In genomic region chr2L:20082155-20082964, dm6 we compare ENCODE assay signal across 5 fruit fly cellular contexts.
TF ChIP-seq lines count a peak whose summit lies in the region.

No protein-coding gene starts in this region.

- no peak for TF ChIP-seq CTCF in whole organism, embryonic (GFP tag; optimal IDR thresholded peaks at IDR 0.05; lab: Kevin White, UChicago)

TF ChIP-seq in whole organism, adult, 20 proteins besides CTCF, POLR2A, EP300 and RAD21:
- TF ChIP-seq ovo (GFP tag; optimal IDR thresholded peaks at IDR 0.05; lab: Kevin White, UChicago): peak; percentile 39
- no peak for TF ChIP-seq CG11617 (GFP tag; optimal IDR thresholded peaks at IDR 0.05; lab: Kevin White, UChicago)
- no peak for TF ChIP-seq cic (GFP tag; optimal IDR thresholded peaks at IDR 0.05; lab: Kevin White, UChicago)
- TF ChIP-seq toe (GFP tag; optimal IDR thresholded peaks at IDR 0.05; lab: Kevin White, UChicago): no peak
TF ChIP-seq in whole organism, adult: peak in this region for 1.

TF ChIP-seq in whole organism, embryonic, 481 proteins besides CTCF, POLR2A, EP300 and RAD21 (continues in another document):
- TF ChIP-seq CG18619 (GFP tag; optimal IDR thresholded peaks at IDR 0.05; lab: Kevin White, UChicago) (no peak), CG2199 (GFP tag; IDR thresholded peaks at IDR 0.05; lab: Robert Waterston, UW) (no peak), CG18764 (GFP tag; optimal IDR thresholded peaks at IDR 0.05; lab: Kevin White, UChicago) (no peak), sd (tag; optimal IDR thresholded peaks at IDR 0.05; lab: Kevin White, UChicago) (no peak), so (GFP tag; IDR thresholded peaks at IDR 0.05; lab: Robert Waterston, UW) (0 out of 3 replicates have a peak, but pooled peaks have one; percentile 28), CG2129 (GFP tag; IDR thresholded peaks at IDR 0.05; lab: Robert Waterston, UW; ENCODE audit: partially characterized antibody) (no peak), ac (GFP tag; optimal IDR thresholded peaks at IDR 0.05; lab: Kevin White, UChicago) (no peak), MBD-R2 (GFP tag; IDR thresholded peaks at IDR 0.05; lab: Robert Waterston, UW) (no peak), nerfin-1 (tag; optimal IDR thresholded peaks at IDR 0.05; lab: Kevin White, UChicago) (no peak), Sox102F (GFP tag; optimal IDR thresholded peaks at IDR 0.05; lab: Kevin White, UChicago) (peak; percentile 15), CG30020 (tag; optimal IDR thresholded peaks at IDR 0.05; lab: Kevin White, UChicago) (no peak), Dbx (GFP tag; IDR thresholded peaks at IDR 0.05; lab: Robert Waterston, UW) (0 out of 3 replicates have a peak, but pooled peaks have one; percentile 30), CG13624 (GFP tag; optimal IDR thresholded peaks at IDR 0.05; lab: Kevin White, UChicago) (peak; percentile 0), CG32767 (GFP tag; IDR thresholded peaks at IDR 0.05; lab: Robert Waterston, UW) (no peak), row (GFP tag; IDR thresholded peaks at IDR 0.05; lab: Robert Waterston, UW) (peak; percentile 16; the same call in 1 of the 3 replicates), CG4617 (GFP tag; optimal IDR thresholded peaks at IDR 0.05; lab: Kevin White, UChicago; ENCODE audit: borderline replicate concordance) (no peak), CG11085 (GFP tag; IDR thresholded peaks at IDR 0.05; lab: Robert Waterston, UW) (no peak), CG1233 (GFP tag; optimal IDR thresholded peaks at IDR 0.05; lab: Kevin White, UChicago) (no peak), trh (GFP tag; optimal IDR thresholded peaks at IDR 0.05; lab: Kevin White, UChicago) (no peak), Sry-β (GFP tag; optimal IDR thresholded peaks at IDR 0.05; lab: Kevin White, UChicago) (no peak), Mes4 (GFP tag; optimal IDR thresholded peaks at IDR 0.05; lab: Kevin White, UChicago) (no peak)

TF ChIP-seq in whole organism, prepupa, 60 proteins besides CTCF, POLR2A, EP300 and RAD21 (continues in another document):
- TF ChIP-seq CG4318 (GFP tag; optimal IDR thresholded peaks at IDR 0.05; lab: Kevin White, UChicago): no peak
- no peak for TF ChIP-seq eg (GFP tag; IDR thresholded peaks at IDR 0.05; lab: Robert Waterston, UW)
- no peak for TF ChIP-seq Smox (GFP tag; optimal IDR thresholded peaks at IDR 0.05; lab: Kevin White, UChicago)
- TF ChIP-seq CG6276 (GFP tag; optimal IDR thresholded peaks at IDR 0.05; lab: Kevin White, UChicago): no peak
- TF ChIP-seq dac (GFP tag; optimal IDR thresholded peaks at IDR 0.05; lab: Kevin White, UChicago): no peak
- TF ChIP-seq CG3919 (GFP tag; optimal IDR thresholded peaks at IDR 0.05; lab: Kevin White, UChicago): no peak
- TF ChIP-seq Hr39 (GFP tag; optimal IDR thresholded peaks at IDR 0.05; lab: Kevin White, UChicago): no peak
- no peak for TF ChIP-seq salr (GFP tag; optimal IDR thresholded peaks at IDR 0.05; lab: Kevin White, UChicago)
- no peak for TF ChIP-seq CG11294 (GFP tag; IDR thresholded peaks at IDR 0.05; lab: Robert Waterston, UW)
- TF ChIP-seq fkh (GFP tag; optimal IDR thresholded peaks at IDR 0.05; lab: Kevin White, UChicago): peak; percentile 32
- no peak; the same call in 2 of the 3 replicates for TF ChIP-seq CG6163 (GFP tag; IDR thresholded peaks at IDR 0.05; lab: Robert Waterston, UW)
- TF ChIP-seq CG11762 (GFP tag; optimal IDR thresholded peaks at IDR 0.05; lab: Kevin White, UChicago; ENCODE audit: insufficient read depth): no peak
- no peak for TF ChIP-seq Sox102F (GFP tag; optimal IDR thresholded peaks at IDR 0.05; lab: Kevin White, UChicago)
- TF ChIP-seq CG1621 (tag; optimal IDR thresholded peaks at IDR 0.05; lab: Kevin White, UChicago): no peak
- TF ChIP-seq achi (GFP tag; optimal IDR thresholded peaks at IDR 0.05; lab: Kevin White, UChicago): no peak
- TF ChIP-seq CG3032 (tag; optimal IDR thresholded peaks at IDR 0.05; lab: Kevin White, UChicago): no peak
- TF ChIP-seq CG11902 (GFP tag; optimal IDR thresholded peaks at IDR 0.05; lab: Kevin White, UChicago): no peak
- TF ChIP-seq Lpt (GFP tag; optimal IDR thresholded peaks at IDR 0.05; lab: Kevin White, UChicago): no peak
- TF ChIP-seq CG7368 (GFP tag; optimal IDR thresholded peaks at IDR 0.05; lab: Kevin White, UChicago): no peak
- no peak for TF ChIP-seq CG31627 (GFP tag; optimal IDR thresholded peaks at IDR 0.05; lab: Kevin White, UChicago)
- no peak for TF ChIP-seq CG10669 (GFP tag; optimal IDR thresholded peaks at IDR 0.05; lab: Kevin White, UChicago)
- TF ChIP-seq CG8632 (GFP tag; optimal IDR thresholded peaks at IDR 0.05; lab: Kevin White, UChicago): no peak
- no peak for TF ChIP-seq CG34406 (GFP tag; optimal IDR thresholded peaks at IDR 0.05; lab: Kevin White, UChicago)
- TF ChIP-seq CG6854 (GFP tag; optimal IDR thresholded peaks at IDR 0.05; lab: Kevin White, UChicago): no peak

TF ChIP-seq in whole organism, pupa, 21 proteins besides CTCF, POLR2A, EP300 and RAD21:
- TF ChIP-seq EcR (GFP tag; optimal IDR thresholded peaks at IDR 0.05; lab: Kevin White, UChicago): peak; percentile 50
- TF ChIP-seq D1 (tag; optimal IDR thresholded peaks at IDR 0.05; lab: Kevin White, UChicago): no peak
- TF ChIP-seq CG13204 (GFP tag; optimal IDR thresholded peaks at IDR 0.05; lab: Kevin White, UChicago): peak; percentile 51
- TF ChIP-seq CG10348 (GFP tag; IDR thresholded peaks at IDR 0.05; lab: Robert Waterston, UW): no peak
- TF ChIP-seq CG8301 (tag; optimal IDR thresholded peaks at IDR 0.05; lab: Kevin White, UChicago): no peak

TF ChIP-seq in whole organism, wandering third instar larva, 38 proteins besides CTCF, POLR2A, EP300 and RAD21:
- no peak for TF ChIP-seq foxo (GFP tag; optimal IDR thresholded peaks at IDR 0.05; lab: Kevin White, UChicago)
- no peak for TF ChIP-seq Hr83 (GFP tag; optimal IDR thresholded peaks at IDR 0.05; lab: Kevin White, UChicago; ENCODE audit: poor library complexity, severe bottlenecking)
- TF ChIP-seq psq (GFP tag; optimal IDR thresholded peaks at IDR 0.05; lab: Kevin White, UChicago): peak; percentile 1
- TF ChIP-seq HLH106 (tag; optimal IDR thresholded peaks at IDR 0.05; lab: Kevin White, UChicago): no peak
- no peak for TF ChIP-seq ey (GFP tag; optimal IDR thresholded peaks at IDR 0.05; lab: Kevin White, UChicago)
